Worm (Caenorhabditis elegans) whole organism, L4 larva: ENCODE measurements around the gene R09A8.2.

Experiments
- D1046.2 ChIP-seq: fragments of 200-800 bp; sonication (Bioruptor generic); IDR thresholded peaks from 2 replicates; pipeline ENCODE4 v1.3.6; 2022; ENCODE audit warnings: missing genetic modification characterization, missing compliant biosample characterization
- F10B5.3 ChIP-seq: sonication (generic microtip); optimal IDR thresholded peaks from 2 replicates; lab custom pipeline; 2016; ENCODE audit warnings: mild to moderate bottlenecking, missing genetic modification characterization, missing compliant biosample characterization
- F49E8.2 ChIP-seq: sonication (generic microtip); optimal IDR thresholded peaks from 2 replicates; lab custom pipeline; 2016; ENCODE audit warnings: missing compliant biosample characterization, mild to moderate bottlenecking, missing genetic modification characterization, borderline replicate concordance
- T20F7.1 ChIP-seq: fragments of 200-800 bp; sonication (Bioruptor generic); optimal IDR thresholded peaks from 2 replicates; lab custom pipeline; 2018; ENCODE audit warnings: mild to moderate bottlenecking, missing genetic modification characterization, missing compliant biosample characterization
- T26A8.4 ChIP-seq: fragments of 200-800 bp; sonication (Bioruptor generic); IDR thresholded peaks from 2 replicates; pipeline ENCODE4 v1.3.6; 2022; ENCODE audit warnings: missing genetic modification characterization, missing compliant biosample characterization
- Y105C5A.15 ChIP-seq: fragments of 200-800 bp; sonication (Bioruptor generic); IDR thresholded peaks from 2 replicates; pipeline ENCODE4 v1.3.6; 2022; ENCODE audit warnings: missing genetic modification characterization, missing compliant biosample characterization
- Y48G9A.11 ChIP-seq: fragments of 200-800 bp; sonication (Bioruptor generic); IDR thresholded peaks from 2 replicates; pipeline ENCODE4 v1.3.6; 2022; ENCODE audit warnings: missing genetic modification reagents, missing genetic modification characterization, missing compliant biosample characterization
- aha-1 ChIP-seq: fragments of 150-350 bp; peaks from one replicate; lab custom pipeline; 2014; ENCODE audit warnings: missing biosample characterization, missing genetic modification characterization
- attf-4 ChIP-seq: sonication (generic microtip); optimal IDR thresholded peaks from 3 replicates; lab custom pipeline; 2017; ENCODE audit warnings: missing biosample characterization, missing genetic modification characterization
- ceh-32 ChIP-seq: sonication (generic microtip); optimal IDR thresholded peaks from 2 replicates; lab custom pipeline; 2016; ENCODE audit warnings: mild to moderate bottlenecking, missing genetic modification characterization, missing compliant biosample characterization; ENCODE audit not compliant: poor library complexity
- daf-16 ChIP-seq, 3 experiments: sonication (generic microtip); optimal IDR thresholded peaks; 2 replicates each; lab custom pipeline; 2016 to 2017; ENCODE audit warnings: missing genetic modification characterization in 3 of 3, missing genetic modification reagents in 3 of 3, mild to moderate bottlenecking in 2 of 3, missing compliant biosample characterization in 2 of 3, missing biosample characterization in 1 of 3, moderate library complexity in 1 of 3
- dmd-6 ChIP-seq: fragments of 200-800 bp; sonication (Bioruptor generic); IDR thresholded peaks from 2 replicates; pipeline ENCODE4 v1.3.6; 2022; ENCODE audit warnings: missing genetic modification reagents, missing genetic modification characterization, missing compliant biosample characterization
- dmd-9 ChIP-seq: fragments of 200-800 bp; sonication (Bioruptor generic); IDR thresholded peaks from 2 replicates; pipeline ENCODE4 v1.3.6; 2022; ENCODE audit warnings: missing genetic modification reagents, missing genetic modification characterization, missing compliant biosample characterization
- dpl-1 ChIP-seq: fragments of 150-350 bp; optimal IDR thresholded peaks from 2 replicates; lab custom pipeline; 2014; ENCODE audit warnings: missing biosample characterization, missing genetic modification reagents, missing genetic modification characterization
- egl-27 ChIP-seq: sonication (generic microtip); optimal IDR thresholded peaks from 3 replicates; lab custom pipeline; 2017; ENCODE audit warnings: missing biosample characterization, missing genetic modification reagents, missing genetic modification characterization
- egl-43 ChIP-seq: fragments of 200-800 bp; sonication (Bioruptor generic); IDR thresholded peaks from 2 replicates; pipeline ENCODE4 v1.3.6; 2022; ENCODE audit warnings: missing genetic modification reagents, missing genetic modification characterization, missing compliant biosample characterization
- fkh-10 ChIP-seq: fragments of 150-350 bp; optimal IDR thresholded peaks from 2 replicates; lab custom pipeline; 2014; ENCODE audit warnings: missing biosample characterization, missing genetic modification reagents, missing genetic modification characterization
- hif-1 ChIP-seq, 2 experiments: sonication (generic microtip); optimal IDR thresholded peaks; 2 replicates each; lab custom pipeline; 2016 to 2017; ENCODE audit warnings: missing compliant biosample characterization in 2 of 2, missing genetic modification characterization in 2 of 2, missing genetic modification reagents in 2 of 2, missing genotype in 2 of 2, mild to moderate bottlenecking in 1 of 2
- hlh-11 ChIP-seq: fragments of 200-800 bp; sonication (Bioruptor generic); optimal IDR thresholded peaks from 2 replicates; lab custom pipeline; 2018; ENCODE audit warnings: mild to moderate bottlenecking, missing genetic modification characterization, missing compliant biosample characterization
- hlh-30 ChIP-seq: sonication (generic microtip); optimal IDR thresholded peaks from 2 replicates; lab custom pipeline; 2017; ENCODE audit warnings: antibody characterized with exemption, mild to moderate bottlenecking, missing genetic modification characterization, missing compliant biosample characterization; ENCODE audit not compliant: insufficient read depth
- hmg-1.1 ChIP-seq: fragments of 200-800 bp; sonication (Bioruptor generic); IDR thresholded peaks from 2 replicates; pipeline ENCODE4 v1.3.6; 2022; ENCODE audit warnings: missing genetic modification reagents, missing genetic modification characterization, missing compliant biosample characterization
- lin-1 ChIP-seq: fragments of 200-800 bp; sonication (Bioruptor generic); IDR thresholded peaks from 2 replicates; pipeline ENCODE4 v1.3.6; 2022; ENCODE audit warnings: missing genetic modification reagents, missing genetic modification characterization, missing compliant biosample characterization
- lin-13 ChIP-seq: fragments of 150-350 bp; optimal IDR thresholded peaks from 2 replicates; lab custom pipeline; 2014; ENCODE audit warnings: missing biosample characterization, missing genetic modification reagents, missing genetic modification characterization
- lsy-2 ChIP-seq, 2 experiments: fragments of 150-350 bp in 1 of 2; sonication (generic microtip) in 1 of 2; optimal IDR thresholded peaks; 2 replicates each; lab custom pipeline; 2014 to 2017; ENCODE audit warnings: missing biosample characterization in 2 of 2, missing genetic modification characterization in 2 of 2
- madf-5 ChIP-seq, 2 experiments: fragments of 200-800 bp; sonication (Bioruptor generic); IDR thresholded peaks; 2 replicates each; pipeline ENCODE4 v1.3.6; 2022; ENCODE audit warnings: missing compliant biosample characterization in 2 of 2, missing genetic modification characterization in 2 of 2
- mdl-1 ChIP-seq, 2 experiments: fragments of 150-350 bp in 1 of 2; sonication (generic microtip) in 1 of 2; optimal IDR thresholded peaks; 2 replicates each; lab custom pipeline; 2014 to 2017; ENCODE audit warnings: missing biosample characterization in 2 of 2, missing genetic modification characterization in 2 of 2
- mep-1 ChIP-seq: fragments of 150-350 bp; sonication (generic microtip); optimal IDR thresholded peaks from 3 replicates; lab custom pipeline; 2014; ENCODE audit warnings: missing biosample characterization, missing genetic modification characterization
- mxl-2 ChIP-seq: fragments of 200-800 bp; sonication (Bioruptor generic); conservative IDR thresholded peaks from 2 replicates; pipeline ENCODE4 v1.3.6; 2022; ENCODE audit warnings: missing genetic modification reagents, missing genetic modification characterization, missing compliant biosample characterization
- mxl-3 ChIP-seq: fragments of 200-800 bp; sonication (Bioruptor generic); optimal IDR thresholded peaks from 2 replicates; lab custom pipeline; 2018; ENCODE audit warnings: mild to moderate bottlenecking, missing genetic modification characterization, missing compliant biosample characterization
- nhr-10 ChIP-seq: fragments of 150-350 bp; optimal IDR thresholded peaks from 2 replicates; lab custom pipeline; 2014; ENCODE audit warnings: missing biosample characterization, missing genetic modification characterization
- nhr-42 ChIP-seq: fragments of 200-800 bp; sonication (Bioruptor generic); IDR thresholded peaks from 2 replicates; pipeline ENCODE4 v1.3.6; 2022; ENCODE audit warnings: missing genetic modification characterization, missing compliant biosample characterization
- nhr-48 ChIP-seq: sonication (generic microtip); optimal IDR thresholded peaks from 2 replicates; lab custom pipeline; 2016; ENCODE audit warnings: mild to moderate bottlenecking, missing genetic modification characterization, missing compliant biosample characterization
- nhr-6 ChIP-seq: fragments of 150-350 bp; optimal IDR thresholded peaks from 2 replicates; lab custom pipeline; 2014; ENCODE audit warnings: missing biosample characterization, missing genetic modification characterization
- nhr-76 ChIP-seq: fragments of 150-350 bp; optimal IDR thresholded peaks from 2 replicates; lab custom pipeline; 2014; ENCODE audit warnings: missing biosample characterization, missing genetic modification characterization
- pha-4 ChIP-seq, 2 experiments: fragments of 150-350 bp in 1 of 2; fragments of 200-800 bp in 1 of 2; sonication (Bioruptor generic) in 1 of 2; IDR thresholded peaks in 1 of 2; optimal IDR thresholded peaks in 1 of 2; 2 replicates each; pipeline versions ENCODE4 v1.3.6 to Lab custom; 2014 to 2022; ENCODE audit warnings: missing genetic modification characterization in 2 of 2, missing genetic modification reagents in 2 of 2, missing biosample characterization in 1 of 2, missing compliant biosample characterization in 1 of 2
- rbr-2 ChIP-seq: sonication (generic microtip); optimal IDR thresholded peaks from 2 replicates; lab custom pipeline; 2016; ENCODE audit warnings: missing genotype, missing genetic modification characterization, missing compliant biosample characterization
- saeg-2 ChIP-seq: fragments of 200-800 bp; sonication (Bioruptor generic); IDR thresholded peaks from 2 replicates; pipeline ENCODE4 v1.3.6; 2022; ENCODE audit warnings: missing genetic modification reagents, missing genetic modification characterization, missing compliant biosample characterization
- set-16 ChIP-seq: fragments of 200-800 bp; sonication (Bioruptor generic); IDR thresholded peaks from 2 replicates; pipeline ENCODE4 v1.3.6; 2022; ENCODE audit warnings: missing genetic modification reagents, missing genetic modification characterization, missing compliant biosample characterization
- skn-1 ChIP-seq: fragments of 150-350 bp; optimal IDR thresholded peaks from 2 replicates; lab custom pipeline; 2014; ENCODE audit warnings: missing biosample characterization, missing genetic modification characterization
- spr-1 ChIP-seq: sonication (generic microtip); optimal IDR thresholded peaks from 2 replicates; lab custom pipeline; 2016; ENCODE audit warnings: mild to moderate bottlenecking, missing genetic modification characterization, missing compliant biosample characterization
- unc-130 ChIP-seq: sonication (generic microtip); optimal IDR thresholded peaks from 2 replicates; lab custom pipeline; 2016; ENCODE audit warnings: missing genetic modification reagents, missing genetic modification characterization, missing compliant biosample characterization
- unc-62 ChIP-seq, 3 experiments: fragments of 150-350 bp in 1 of 3; sonication (generic microtip); optimal IDR thresholded peaks in 2 of 3; peaks in 1 of 3; 1 replicate in 1 of 3; 2 replicates in 2 of 3; lab custom pipeline; 2014 to 2017; ENCODE audit warnings: missing biosample characterization in 3 of 3, missing genetic modification characterization in 3 of 3, missing genetic modification reagents in 3 of 3, missing genotype in 1 of 3

The R09A8.2 gene

DNA sequence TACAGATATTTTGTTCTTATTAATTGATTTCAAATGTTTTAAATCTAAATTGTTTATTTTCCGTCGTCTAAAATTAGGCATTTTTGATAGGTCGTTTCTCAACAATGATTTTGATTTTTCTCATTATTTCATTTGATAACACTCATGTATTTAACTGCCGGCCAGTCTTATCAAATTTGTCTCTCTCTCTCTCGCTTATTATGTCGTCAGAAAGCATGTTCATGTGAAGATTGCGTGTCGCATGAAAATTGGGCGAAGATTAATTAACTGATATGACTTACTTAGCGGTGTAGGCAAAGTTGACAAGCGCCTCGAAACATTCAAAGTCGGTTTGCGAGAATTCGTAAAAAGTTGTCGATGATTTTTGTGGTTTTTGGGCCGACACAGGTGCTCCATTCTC, 8.5 kb downstream of the R09A8.2 start (continued):
- TF ChIP-seq unc-62 (GFP tag; optimal IDR thresholded peaks at IDR 0.05 in 1 of 2; lab: Kevin White, UChicago) (peak in 1 of 2 experiments; percentile 42), unc-62 (tag; optimal IDR thresholded peaks at IDR 0.05; lab: Kevin White, UChicago) (no peak), attf-4 (tag; lab: Kevin White, UChicago) (no peak), nhr-6 (no peak), ceh-32 (tag; lab: Kevin White, UChicago) (no peak), dpl-1 (no peak), nhr-76 (tag; lab: Kevin White, UChicago) (no peak), F10B5.3 (no peak), nhr-10 (tag; lab: Kevin White, UChicago) (peak; percentile 27), egl-27 (tag; lab: Kevin White, UChicago) (no peak), D1046.2 (GFP tag; lab: Robert Waterston, UW) (0 out of 2 replicates have a peak, but pooled peaks have one; percentile 17), T20F7.1 (peak; percentile 24), Y105C5A.15 (GFP tag; lab: Robert Waterston, UW) (no peak)
- TF ChIP-seq, all 104 proteins: peak for 22

- TF ChIP-seq mdl-1 (tag; optimal IDR thresholded peaks at IDR 0.05; lab: Kevin White, UChicago) (peak; percentile 63 to 84), hlh-11 (tag; lab: Kevin White, UChicago) (peak; percentile 18), hlh-30 (tag; lab: Kevin White, UChicago) (peak; percentile 77), Y48G9A.11 (GFP tag; lab: Robert Waterston, UW) (peak; percentile 28; the same call in 1 of the 2 replicates), pha-4 (GFP tag; IDR thresholded peaks at IDR 0.05; lab: Robert Waterston, UW) (no peak), pha-4 (tag; optimal IDR thresholded peaks at IDR 0.05; lab: Kevin White, UChicago) (no peak), mep-1 (tag; lab: Kevin White, UChicago) (peak; percentile 33), set-16 (GFP tag; lab: Robert Waterston, UW) (peak; percentile 61), hif-1 (tag; optimal IDR thresholded peaks at IDR 0.05; lab: Kevin White, UChicago) (peak in 1 of 2 experiments; percentile 18), mxl-3 (GFP tag; lab: Kevin White, UChicago) (peak; percentile 4), nhr-6 (no peak), aha-1 (peak; percentile 87), hmg-1.1 (GFP tag; lab: Robert Waterston, UW) (peak; percentile 71), egl-27 (tag; lab: Kevin White, UChicago) (no peak), dmd-6 (GFP tag; lab: Robert Waterston, UW) (peak; percentile 8; the same call in 1 of the 2 replicates), madf-5 (GFP tag; IDR thresholded peaks at IDR 0.05; lab: Robert Waterston, UW) (no peak), rbr-2 (tag; lab: Kevin White, UChicago) (peak; percentile 22), fkh-10 (GFP tag; lab: Kevin White, UChicago) (peak; percentile 74), egl-43 (GFP tag; lab: Robert Waterston, UW) (peak; percentile 54; the same call in 1 of the 2 replicates), lsy-2 (tag; optimal IDR thresholded peaks at IDR 0.05; lab: Kevin White, UChicago) (no peak), lin-1 (GFP tag; lab: Robert Waterston, UW) (0 out of 2 replicates have a peak, but pooled peaks have one; percentile 19)
These were observed 10.0 kb downstream of the R09A8.2 start for ce11 chrX:12629257-12629656.

DNA sequence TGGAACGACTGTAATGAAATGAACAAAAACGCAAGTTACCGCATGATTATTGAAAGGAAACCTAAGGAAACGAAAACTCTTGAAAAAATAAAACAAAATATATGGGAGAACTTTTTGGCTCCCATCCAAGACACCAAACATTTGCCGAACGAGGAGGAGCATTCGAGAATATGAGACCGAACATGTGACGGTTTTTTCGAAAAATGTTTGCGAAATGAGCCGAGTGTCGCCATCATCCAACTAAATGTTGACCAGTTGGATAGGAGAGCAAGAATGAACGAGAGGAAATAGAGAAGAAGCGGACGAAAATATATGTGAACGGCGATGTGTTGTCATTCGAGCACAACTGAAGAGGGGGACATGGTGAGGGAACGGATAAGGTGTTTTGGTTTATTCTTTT, 10.7 kb downstream of the R09A8.2 start:
- TF ChIP-seq lin-13 (no peak), hif-1 (tag; optimal IDR thresholded peaks at IDR 0.05; lab: Kevin White, UChicago) (no peak), D1046.2 (GFP tag; lab: Robert Waterston, UW) (no peak), F49E8.2 (tag; lab: Kevin White, UChicago) (no peak), nhr-42 (GFP tag; lab: Robert Waterston, UW) (no peak), mxl-2 (GFP tag; lab: Robert Waterston, UW) (no peak), pha-4 (GFP tag; IDR thresholded peaks at IDR 0.05; lab: Robert Waterston, UW) (no peak), pha-4 (tag; optimal IDR thresholded peaks at IDR 0.05; lab: Kevin White, UChicago) (peak; percentile 83), T26A8.4 (GFP tag; lab: Robert Waterston, UW) (no peak), skn-1 (tag; lab: Kevin White, UChicago) (no peak), spr-1 (tag; lab: Kevin White, UChicago) (no peak), hlh-30 (tag; lab: Kevin White, UChicago) (peak; percentile 38), daf-16 (GFP tag; optimal IDR thresholded peaks at IDR 0.05; lab: Kevin White, UChicago) (peak in 1 of 2 experiments; percentile 13), daf-16 (tag; optimal IDR thresholded peaks at IDR 0.05; lab: Kevin White, UChicago) (no peak), dmd-9 (no peak), unc-130 (GFP tag; lab: Kevin White, UChicago) (no peak), saeg-2 (GFP tag; lab: Robert Waterston, UW) (no peak), nhr-48 (tag; lab: Kevin White, UChicago) (no peak), hlh-11 (tag; lab: Kevin White, UChicago) (no peak)
